Fruit fly (Drosophila melanogaster) whole organism, embryonic: Measurements from ENCODE around the gene Chrac-14.
A peak's percentile ranks its signal among the peaks of the same experiment; 100 is the strongest.

Source experiments
- Awh ChIP-seq: fragments of 200-800 bp; sonication (Bioruptor generic); IDR thresholded peaks from 2 replicates; pipeline ENCODE4, ENCODE4 v1.3.6; 2022; ENCODE audit warnings: missing biosample characterization, missing genetic modification characterization
- C15 ChIP-seq: fragments of 200-800 bp; sonication (Bioruptor generic); IDR thresholded peaks from 3 replicates; pipeline ENCODE4 v1.3.6; 2022; ENCODE audit warnings: missing biosample characterization, missing genetic modification characterization
- CG1024 ChIP-seq: fragments of 200-800 bp; sonication (Bioruptor generic); IDR thresholded peaks from 2 replicates; pipeline ENCODE4 v1.3.6; 2022; ENCODE audit warnings: missing biosample characterization, missing genetic modification characterization
- CG11093 ChIP-seq: fragments of 200-800 bp; sonication (Bioruptor generic); IDR thresholded peaks from 3 replicates; pipeline ENCODE4 v1.3.6; 2022; ENCODE audit warnings: missing biosample characterization, missing genetic modification characterization
- CG12104 ChIP-seq: fragments of 200-800 bp; sonication (Bioruptor generic); optimal IDR thresholded peaks from 3 replicates; lab custom pipeline; 2016; ENCODE audit warnings: missing biosample characterization, missing genetic modification characterization
- CG12155 ChIP-seq: fragments of 200-800 bp; sonication (Bioruptor generic); optimal IDR thresholded peaks from 3 replicates; lab custom pipeline; 2016; ENCODE audit warnings: missing biosample characterization, missing genetic modification characterization
- CG13624 ChIP-seq: fragments of 200-800 bp; sonication (Bioruptor generic); optimal IDR thresholded peaks from 2 replicates; lab custom pipeline; 2016; ENCODE audit warnings: missing biosample characterization, missing genetic modification characterization
- CG16863 ChIP-seq: fragments of 200-800 bp; sonication (Bioruptor generic); optimal IDR thresholded peaks from 3 replicates; lab custom pipeline; 2016; ENCODE audit warnings: missing biosample characterization, missing genetic modification characterization
- CG1832 ChIP-seq: fragments of 200-800 bp; sonication (Bioruptor generic); optimal IDR thresholded peaks from 2 replicates; lab custom pipeline; 2017; ENCODE audit warnings: missing biosample characterization, mild to moderate bottlenecking, missing genetic modification characterization, inconsistent platforms
- CG2129 ChIP-seq: fragments of 200-800 bp; sonication (Bioruptor generic); IDR thresholded peaks from 2 replicates; pipeline ENCODE4 v1.3.6; 2022; ENCODE audit warnings: missing biosample characterization, missing genetic modification characterization; ENCODE audit not compliant: partially characterized antibody
- CG31388 ChIP-seq: fragments of 200-800 bp; sonication (Bioruptor generic); optimal IDR thresholded peaks from 2 replicates; lab custom pipeline; 2016; ENCODE audit warnings: missing biosample characterization, missing genetic modification characterization
- CG3407 ChIP-seq: fragments of 200-800 bp; sonication (Bioruptor generic); optimal IDR thresholded peaks from 2 replicates; lab custom pipeline; 2018; ENCODE audit warnings: missing biosample characterization, mild to moderate bottlenecking, missing genetic modification characterization
- CG42726 ChIP-seq: fragments of 200-800 bp; sonication (Bioruptor generic); IDR thresholded peaks from 2 replicates; pipeline ENCODE4 v1.3.6; 2022; ENCODE audit warnings: missing biosample characterization, missing genetic modification characterization; ENCODE audit not compliant: partially characterized antibody
- CG4707 ChIP-seq: fragments of 200-800 bp; sonication (Bioruptor generic); optimal IDR thresholded peaks from 2 replicates; lab custom pipeline; 2018; ENCODE audit warnings: missing biosample characterization, mild to moderate bottlenecking, missing genetic modification characterization, moderate library complexity
- CG6813 ChIP-seq: fragments of 200-800 bp; sonication (Bioruptor generic); optimal IDR thresholded peaks from 2 replicates; lab custom pipeline; 2017; ENCODE audit warnings: missing biosample characterization, missing genetic modification characterization, mild to moderate bottlenecking, moderate library complexity, missing genetic modification reagents
- CG7271 ChIP-seq: fragments of 200-800 bp; sonication (Bioruptor generic); optimal IDR thresholded peaks from 2 replicates; lab custom pipeline; 2018; ENCODE audit warnings: missing biosample characterization, mild to moderate bottlenecking, missing genetic modification characterization, moderate library complexity
- CG7745 ChIP-seq: fragments of 200-800 bp; sonication (Bioruptor generic); optimal IDR thresholded peaks from 2 replicates; lab custom pipeline; 2018; ENCODE audit warnings: missing biosample characterization, mild to moderate bottlenecking, missing genetic modification characterization, moderate library complexity
- CG7987 ChIP-seq: fragments of 200-800 bp; sonication (Bioruptor generic); optimal IDR thresholded peaks from 2 replicates; lab custom pipeline; 2018; ENCODE audit warnings: missing biosample characterization, mild to moderate bottlenecking, missing genetic modification characterization, moderate library complexity
- CG8290 ChIP-seq, 3 experiments: fragments of 200-800 bp; sonication (Bioruptor generic); optimal IDR thresholded peaks; 2 replicates each; lab custom pipeline; 2016 to 2019; ENCODE audit warnings: missing biosample characterization in 3 of 3, missing genetic modification characterization in 3 of 3, mild to moderate bottlenecking in 2 of 3, moderate library complexity in 1 of 3
- CG8924 ChIP-seq: fragments of 200-800 bp; optimal IDR thresholded peaks from 3 replicates; lab custom pipeline; 2019; ENCODE audit warnings: missing biosample characterization, mild to moderate bottlenecking, missing genetic modification characterization, moderate library complexity
- CoRest ChIP-seq: fragments of 200-800 bp; sonication (Bioruptor generic); optimal IDR thresholded peaks from 3 replicates; lab custom pipeline; 2018; ENCODE audit warnings: missing biosample characterization, mild to moderate bottlenecking, missing genetic modification characterization, moderate library complexity
- Doc2 ChIP-seq: fragments of 200-800 bp; sonication (Bioruptor generic); IDR thresholded peaks from 2 replicates; pipeline ENCODE4 v1.3.6; 2022; ENCODE audit warnings: missing biosample characterization, missing genetic modification characterization
- H15 ChIP-seq: fragments of 200-800 bp; sonication (Bioruptor generic); IDR thresholded peaks from 3 replicates; pipeline ENCODE4 v1.3.6; 2022; ENCODE audit warnings: missing biosample characterization, missing genetic modification characterization
- NK7.1 ChIP-seq: fragments of 200-800 bp; sonication (Bioruptor generic); optimal IDR thresholded peaks from 3 replicates; lab custom pipeline; 2016; ENCODE audit warnings: missing biosample characterization, missing genetic modification characterization
- Opbp ChIP-seq: fragments of 200-800 bp; sonication (Bioruptor generic); IDR thresholded peaks from 3 replicates; pipeline ENCODE4 v1.3.6; 2022; ENCODE audit warnings: missing biosample characterization, missing genetic modification characterization; ENCODE audit not compliant: partially characterized antibody
- Rfx ChIP-seq: fragments of 200-800 bp; sonication (Bioruptor generic); IDR thresholded peaks from 2 replicates; pipeline ENCODE4 v1.3.6; 2022; ENCODE audit warnings: missing biosample characterization, missing genetic modification characterization
- Trl ChIP-seq, 3 experiments: fragments of >200 bp in 2 of 3; fragments of 200-800 bp in 1 of 3; sonication (Bioruptor generic) in 1 of 3; optimal IDR thresholded peaks; 2 replicates in 1 of 3; 3 replicates in 2 of 3; lab custom pipeline; 2016 to 2017; ENCODE audit warnings: missing biosample characterization in 1 of 3, missing genetic modification characterization in 1 of 3
- Xbp1 ChIP-seq: fragments of 200-800 bp; sonication (Bioruptor generic); optimal IDR thresholded peaks from 3 replicates; lab custom pipeline; 2016; ENCODE audit warnings: missing biosample characterization, mild to moderate bottlenecking, missing genetic modification characterization
- bab2 ChIP-seq: fragments of 200-800 bp; sonication (Bioruptor generic); optimal IDR thresholded peaks from 2 replicates; lab custom pipeline; 2016; ENCODE audit warnings: missing biosample characterization, missing genetic modification characterization
- dimm ChIP-seq: fragments of 200-800 bp; sonication (Bioruptor generic); IDR thresholded peaks from 2 replicates; pipeline ENCODE4 v1.3.6; 2022; ENCODE audit warnings: missing biosample characterization, missing genetic modification characterization
- dmrt99B ChIP-seq: fragments of 200-800 bp; sonication (Bioruptor generic); optimal IDR thresholded peaks from 2 replicates; lab custom pipeline; 2018; ENCODE audit warnings: missing biosample characterization, mild to moderate bottlenecking, missing genetic modification characterization, moderate library complexity
- gro ChIP-seq: fragments of 200-800 bp; sonication (Bioruptor generic); optimal IDR thresholded peaks from 2 replicates; lab custom pipeline; 2016; ENCODE audit warnings: missing biosample characterization, missing genetic modification characterization
- kah ChIP-seq: fragments of 200-800 bp; sonication (Bioruptor generic); optimal IDR thresholded peaks from 2 replicates; lab custom pipeline; 2018; ENCODE audit warnings: missing biosample characterization, mild to moderate bottlenecking, missing genetic modification characterization
- lab ChIP-seq: fragments of 200-800 bp; sonication (Bioruptor generic); optimal IDR thresholded peaks from 3 replicates; lab custom pipeline; 2017; ENCODE audit warnings: missing biosample characterization, missing genetic modification characterization, mild to moderate bottlenecking, moderate library complexity, missing genetic modification reagents
- lilli ChIP-seq: fragments of 200-800 bp; sonication (Bioruptor generic); optimal IDR thresholded peaks from 3 replicates; lab custom pipeline; 2016; ENCODE audit warnings: missing biosample characterization, missing genetic modification characterization
- pum ChIP-seq: fragments of 200-800 bp; sonication (Bioruptor generic); optimal IDR thresholded peaks from 2 replicates; lab custom pipeline; 2016; ENCODE audit warnings: missing biosample characterization, missing genetic modification characterization
- sc ChIP-seq, 3 experiments: fragments of >200 bp in 2 of 3; fragments of 200-800 bp in 1 of 3; sonication (Bioruptor generic) in 1 of 3; optimal IDR thresholded peaks; 2 replicates in 2 of 3; 3 replicates in 1 of 3; lab custom pipeline; 2017; ENCODE audit warnings: mild to moderate bottlenecking in 1 of 3, missing biosample characterization in 1 of 3, missing genetic modification characterization in 1 of 3, missing genetic modification reagents in 1 of 3
- shn ChIP-seq: fragments of 200-800 bp; sonication (Bioruptor generic); optimal IDR thresholded peaks from 3 replicates; lab custom pipeline; 2016; ENCODE audit warnings: missing biosample characterization, missing genetic modification characterization

The Chrac-14 gene

dm6 chr2L:8463144-8464106, 26.2 kb downstream of the Chrac-14 start, which contains the start of gene Agpat2 (continued):
- TF ChIP-seq CG6813 (GFP tag; lab: Kevin White, UChicago) (peak; percentile 88), lab (GFP tag; lab: Kevin White, UChicago) (peak; percentile 93), Rfx (GFP tag; lab: Robert Waterston, UW) (peak; percentile 72), CG8924 (peak; percentile 84), dimm (GFP tag; lab: Robert Waterston, UW) (0 out of 2 replicates have a peak, but pooled peaks have one; percentile 37), NK7.1 (peak; percentile 58), CG12104 (GFP tag; lab: Kevin White, UChicago) (peak; percentile 80), dmrt99B (tag; lab: Kevin White, UChicago) (peak; percentile 93), gro (peak; percentile 69), Trl (optimal IDR thresholded peaks at IDR 0.05; lab: Kevin White, UChicago) (no peak), Trl (GFP tag; optimal IDR thresholded peaks at IDR 0.05; lab: Kevin White, UChicago) (peak; percentile 78), CoRest (tag; lab: Kevin White, UChicago) (peak; percentile 87), Opbp (peak; percentile 12; the same call in 1 of the 3 replicates), CG7271 (tag; lab: Kevin White, UChicago) (peak; percentile 43), kah (peak; percentile 47), pum (GFP tag; lab: Kevin White, UChicago) (peak; percentile 70), sc (optimal IDR thresholded peaks at IDR 0.05; lab: Kevin White, UChicago) (no peak), sc (GFP tag; optimal IDR thresholded peaks at IDR 0.05; lab: Kevin White, UChicago) (peak; percentile 80), CG3407 (GFP tag; lab: Kevin White, UChicago) (peak; percentile 72), C15 (GFP tag; lab: Robert Waterston, UW) (0 out of 3 replicates have a peak, but pooled peaks have one; percentile 30), shn (peak; percentile 76), CG1024 (GFP tag; lab: Robert Waterston, UW) (peak; percentile 51; the same call in 1 of the 2 replicates), Xbp1 (peak; percentile 89), CG16863 (GFP tag; lab: Kevin White, UChicago) (peak; percentile 80), CG7987 (GFP tag; lab: Kevin White, UChicago) (peak; percentile 40), CG13624 (peak; percentile 82), CG42726 (no peak), Doc2 (GFP tag; lab: Robert Waterston, UW) (peak; percentile 30; the same call in 1 of the 2 replicates), CG2129 (GFP tag; lab: Robert Waterston, UW) (no peak), bab2 (GFP tag; lab: Kevin White, UChicago) (peak; percentile 85), H15 (GFP tag; lab: Robert Waterston, UW) (peak; percentile 71; the same call in 1 of the 3 replicates), CG12155 (GFP tag; lab: Kevin White, UChicago) (peak; percentile 70), CG31388 (GFP tag; lab: Kevin White, UChicago) (peak; percentile 29), lilli (GFP tag; lab: Kevin White, UChicago) (peak; percentile 88), CG8290 (GFP tag; optimal IDR thresholded peaks at IDR 0.05; lab: Kevin White, UChicago) (peak; percentile 59), CG8290 (tag; optimal IDR thresholded peaks at IDR 0.05; lab: Kevin White, UChicago) (peak in 1 of 2 experiments; percentile 58), Awh (peak; percentile 51; the same call in 1 of the 2 replicates), CG1832 (GFP tag; lab: Kevin White, UChicago) (no peak), CG7745 (tag; lab: Kevin White, UChicago) (no peak), CG4707 (peak; percentile 60), CG11093 (GFP tag; lab: Robert Waterston, UW) (peak; percentile 45; the same call in 1 of the 3 replicates)
